Fruit fly (Drosophila melanogaster) whole organism, embryonic: ENCODE results near the gene Bro.

Experiments
- ATbp ChIP-seq: fragments of 200-800 bp; sonication (Bioruptor generic); optimal IDR thresholded peaks from 2 replicates; lab custom pipeline; 2017; ENCODE audit warnings: missing biosample characterization, mild to moderate bottlenecking, missing genetic modification characterization, missing genetic modification reagents
- B-H1 ChIP-seq: fragments of 200-800 bp; sonication (Bioruptor generic); IDR thresholded peaks from 3 replicates; pipeline ENCODE4 v1.3.6; 2022; ENCODE audit warnings: missing biosample characterization, missing genetic modification characterization
- Bdp1 ChIP-seq: fragments of 200-800 bp; sonication (Bioruptor generic); optimal IDR thresholded peaks from 3 replicates; lab custom pipeline; 2016; ENCODE audit warnings: missing biosample characterization, missing genetic modification characterization
- Blimp-1 ChIP-seq: fragments of 200-800 bp; sonication (Bioruptor generic); optimal IDR thresholded peaks from 3 replicates; lab custom pipeline; 2018; ENCODE audit warnings: missing biosample characterization, missing genetic modification characterization, mild to moderate bottlenecking, moderate library complexity, missing genetic modification reagents
- BtbVII ChIP-seq: fragments of 200-800 bp; sonication (Bioruptor generic); optimal IDR thresholded peaks from 3 replicates; lab custom pipeline; 2017; ENCODE audit warnings: missing biosample characterization, mild to moderate bottlenecking, missing genetic modification characterization
- Bteb2 ChIP-seq: fragments of 200-800 bp; sonication (Bioruptor generic); optimal IDR thresholded peaks from 2 replicates; lab custom pipeline; 2016; ENCODE audit warnings: missing biosample characterization, missing genetic modification characterization
- CG11696 ChIP-seq: fragments of 200-800 bp; sonication (Bioruptor generic); IDR thresholded peaks from 2 replicates; pipeline ENCODE4 v1.3.6; 2022; ENCODE audit warnings: missing biosample characterization, missing genetic modification characterization
- CG12155 ChIP-seq: fragments of 200-800 bp; sonication (Bioruptor generic); optimal IDR thresholded peaks from 3 replicates; lab custom pipeline; 2016; ENCODE audit warnings: missing biosample characterization, missing genetic modification characterization
- CG12299 ChIP-seq: fragments of 200-800 bp; sonication (Bioruptor generic); optimal IDR thresholded peaks from 2 replicates; lab custom pipeline; 2018; ENCODE audit warnings: missing biosample characterization, mild to moderate bottlenecking, missing genetic modification characterization
- CG1647 ChIP-seq: fragments of 200-800 bp; sonication (Bioruptor generic); optimal IDR thresholded peaks from 3 replicates; lab custom pipeline; 2016; ENCODE audit warnings: missing biosample characterization, missing genetic modification characterization
- CG16813 ChIP-seq: fragments of 200-800 bp; sonication (Bioruptor generic); IDR thresholded peaks from 3 replicates; pipeline ENCODE4 v1.3.6; 2022; ENCODE audit warnings: missing biosample characterization, missing genetic modification characterization; ENCODE audit not compliant: partially characterized antibody
- CG1832 ChIP-seq: fragments of 200-800 bp; sonication (Bioruptor generic); optimal IDR thresholded peaks from 2 replicates; lab custom pipeline; 2017; ENCODE audit warnings: missing biosample characterization, mild to moderate bottlenecking, missing genetic modification characterization, inconsistent platforms
- CG18476 ChIP-seq: fragments of 200-800 bp; sonication (Bioruptor generic); optimal IDR thresholded peaks from 2 replicates; lab custom pipeline; 2016; ENCODE audit warnings: missing biosample characterization, mild to moderate bottlenecking, missing genetic modification characterization
- CG3726 ChIP-seq: fragments of 200-800 bp; sonication (Bioruptor generic); IDR thresholded peaks from 3 replicates; pipeline ENCODE4, ENCODE4 v1.3.6; 2022; ENCODE audit warnings: missing biosample characterization, missing genetic modification characterization
- CG7745 ChIP-seq: fragments of 200-800 bp; sonication (Bioruptor generic); optimal IDR thresholded peaks from 2 replicates; lab custom pipeline; 2018; ENCODE audit warnings: missing biosample characterization, mild to moderate bottlenecking, missing genetic modification characterization, moderate library complexity
- CG7963 ChIP-seq: fragments of 200-800 bp; sonication (Bioruptor generic); IDR thresholded peaks from 3 replicates; pipeline ENCODE4 v1.3.6; 2022; ENCODE audit warnings: missing biosample characterization, missing genetic modification characterization; ENCODE audit not compliant: partially characterized antibody
- CG8478 ChIP-seq: fragments of >200 bp; optimal IDR thresholded peaks from 2 replicates; lab custom pipeline; 2018
- CG9932 ChIP-seq: fragments of 200-800 bp; sonication (Bioruptor generic); IDR thresholded peaks from 2 replicates; pipeline ENCODE4 v1.3.6; 2022; ENCODE audit warnings: missing biosample characterization, missing genetic modification characterization
- CHES-1-like ChIP-seq: fragments of 200-800 bp; sonication (Bioruptor generic); optimal IDR thresholded peaks from 2 replicates; lab custom pipeline; 2016; ENCODE audit warnings: missing biosample characterization, missing genetic modification characterization
- Doc2 ChIP-seq: fragments of 200-800 bp; sonication (Bioruptor generic); IDR thresholded peaks from 2 replicates; pipeline ENCODE4 v1.3.6; 2022; ENCODE audit warnings: missing biosample characterization, missing genetic modification characterization
- E2f1 ChIP-seq: fragments of 200-800 bp; sonication (Bioruptor generic); IDR thresholded peaks from 2 replicates; pipeline ENCODE4 v1.3.6; 2022; ENCODE audit warnings: missing biosample characterization, missing genetic modification characterization
- HHEX ChIP-seq: fragments of 200-800 bp; sonication (Bioruptor generic); optimal IDR thresholded peaks from 3 replicates; lab custom pipeline; 2017; ENCODE audit warnings: missing biosample characterization, mild to moderate bottlenecking, missing genetic modification characterization, missing genetic modification reagents
- Hsf ChIP-seq: fragments of 200-800 bp; sonication (Bioruptor generic); optimal IDR thresholded peaks from 3 replicates; lab custom pipeline; 2016; ENCODE audit warnings: missing biosample characterization, missing genetic modification characterization
- NC2β ChIP-seq: fragments of 200-800 bp; sonication (Bioruptor generic); optimal IDR thresholded peaks from 2 replicates; lab custom pipeline; 2016; ENCODE audit warnings: missing biosample characterization, missing genetic modification characterization
- NFAT ChIP-seq: fragments of 200-800 bp; sonication (Bioruptor generic); IDR thresholded peaks from 2 replicates; pipeline ENCODE4 v1.3.6; 2022; ENCODE audit warnings: missing biosample characterization, missing genetic modification characterization
- PHDP ChIP-seq: fragments of 200-800 bp; sonication (Bioruptor generic); optimal IDR thresholded peaks from 3 replicates; lab custom pipeline; 2018; ENCODE audit warnings: missing biosample characterization, mild to moderate bottlenecking, missing genetic modification characterization, moderate library complexity
- Poxn ChIP-seq: fragments of 200-800 bp; sonication (Bioruptor generic); IDR thresholded peaks from 2 replicates; pipeline ENCODE4 v1.3.6; 2022; ENCODE audit warnings: missing biosample characterization, missing genetic modification characterization
- Ravus ChIP-seq: fragments of 200-800 bp; sonication (Bioruptor generic); IDR thresholded peaks from 2 replicates; pipeline ENCODE4 v1.3.6; 2022; ENCODE audit warnings: missing biosample characterization, missing genetic modification characterization
- YL-1 ChIP-seq: fragments of 200-800 bp; sonication (Bioruptor generic); optimal IDR thresholded peaks from 3 replicates; lab custom pipeline; 2017; ENCODE audit warnings: missing biosample characterization, mild to moderate bottlenecking, missing genetic modification characterization
- ap ChIP-seq: fragments of 200-800 bp; sonication (Bioruptor generic); IDR thresholded peaks from 2 replicates; pipeline ENCODE4 v1.3.6; 2022; ENCODE audit warnings: missing biosample characterization, missing genetic modification characterization
- bsh ChIP-seq, 2 experiments: fragments of 200-800 bp; sonication (Bioruptor generic); optimal IDR thresholded peaks; 2 replicates each; lab custom pipeline; 2017 to 2018; ENCODE audit warnings: mild to moderate bottlenecking in 2 of 2, missing biosample characterization in 2 of 2, missing genetic modification characterization in 2 of 2, moderate library complexity in 1 of 2
- cato ChIP-seq: fragments of 200-800 bp; sonication (Bioruptor generic); optimal IDR thresholded peaks from 2 replicates; lab custom pipeline; 2016; ENCODE audit warnings: missing biosample characterization, missing genetic modification characterization, borderline replicate concordance
- chm ChIP-seq: fragments of 200-800 bp; sonication (Bioruptor generic); IDR thresholded peaks from 2 replicates; pipeline ENCODE4 v1.3.6; 2022; ENCODE audit warnings: missing biosample characterization, missing genetic modification characterization
- crc ChIP-seq: fragments of 200-800 bp; sonication (Bioruptor generic); optimal IDR thresholded peaks from 2 replicates; lab custom pipeline; 2016; ENCODE audit warnings: missing biosample characterization, missing genetic modification characterization
- dati ChIP-seq: fragments of 200-800 bp; sonication (Bioruptor generic); IDR thresholded peaks from 2 replicates; pipeline ENCODE4 v1.3.6; 2022; ENCODE audit warnings: missing biosample characterization, missing genetic modification characterization
- emc ChIP-seq: fragments of 200-800 bp; sonication (Bioruptor generic); optimal IDR thresholded peaks from 2 replicates; lab custom pipeline; 2016; ENCODE audit warnings: missing biosample characterization, missing genetic modification characterization
- eyg ChIP-seq: fragments of 200-800 bp; sonication (Bioruptor generic); optimal IDR thresholded peaks from 3 replicates; lab custom pipeline; 2016; ENCODE audit warnings: missing biosample characterization, missing genetic modification characterization
- gcm ChIP-seq: fragments of 200-800 bp; sonication (Bioruptor generic); optimal IDR thresholded peaks from 2 replicates; lab custom pipeline; 2019; ENCODE audit warnings: missing biosample characterization, mild to moderate bottlenecking, missing genetic modification characterization, moderate library complexity
- gcm2 ChIP-seq: fragments of 200-800 bp; sonication (Bioruptor generic); optimal IDR thresholded peaks from 2 replicates; lab custom pipeline; 2016; ENCODE audit warnings: missing biosample characterization, missing genetic modification characterization
- gsb ChIP-seq: fragments of 200-800 bp; sonication (Bioruptor generic); IDR thresholded peaks from 2 replicates; pipeline ENCODE4 v1.3.6; 2022; ENCODE audit warnings: missing biosample characterization, missing genetic modification characterization
- gsb-n ChIP-seq: fragments of 200-800 bp; sonication (Bioruptor generic); optimal IDR thresholded peaks from 3 replicates; lab custom pipeline; 2018; ENCODE audit warnings: missing biosample characterization, mild to moderate bottlenecking, missing genetic modification characterization
- gt ChIP-seq: fragments of 200-800 bp; sonication (Bioruptor generic); IDR thresholded peaks from 2 replicates; pipeline ENCODE4 v1.3.6; 2022; ENCODE audit warnings: missing biosample characterization, missing genetic modification characterization
- klu ChIP-seq: fragments of 200-800 bp; sonication (Bioruptor generic); IDR thresholded peaks from 2 replicates; pipeline ENCODE4 v1.3.6; 2022; ENCODE audit warnings: missing biosample characterization, missing genetic modification characterization
- mam ChIP-seq: fragments of 200-800 bp; sonication (Bioruptor generic); optimal IDR thresholded peaks from 3 replicates; lab custom pipeline; 2016; ENCODE audit warnings: missing biosample characterization, missing genetic modification characterization
- rib ChIP-seq: fragments of 200-800 bp; sonication (Bioruptor generic); IDR thresholded peaks from 2 replicates; pipeline ENCODE4 v1.3.6; 2022; ENCODE audit warnings: missing biosample characterization, missing genetic modification characterization
- sc ChIP-seq, 3 experiments: fragments of >200 bp in 2 of 3; fragments of 200-800 bp in 1 of 3; sonication (Bioruptor generic) in 1 of 3; optimal IDR thresholded peaks; 2 replicates in 2 of 3; 3 replicates in 1 of 3; lab custom pipeline; 2017; ENCODE audit warnings: mild to moderate bottlenecking in 1 of 3, missing biosample characterization in 1 of 3, missing genetic modification characterization in 1 of 3, missing genetic modification reagents in 1 of 3
- sim ChIP-seq: fragments of 200-800 bp; sonication (Bioruptor generic); IDR thresholded peaks from 2 replicates; pipeline ENCODE4 v1.3.6; 2022; ENCODE audit warnings: missing biosample characterization, missing genetic modification characterization
- trh ChIP-seq: fragments of 200-800 bp; sonication (Bioruptor generic); optimal IDR thresholded peaks from 2 replicates; lab custom pipeline; 2016; ENCODE audit warnings: missing biosample characterization, missing genetic modification characterization
- tup ChIP-seq: fragments of 200-800 bp; sonication (Bioruptor generic); optimal IDR thresholded peaks from 2 replicates; lab custom pipeline; 2016; ENCODE audit warnings: missing biosample characterization, mild to moderate bottlenecking, missing genetic modification characterization, moderate library complexity
- wek ChIP-seq: fragments of 200-800 bp; sonication (Bioruptor generic); optimal IDR thresholded peaks from 3 replicates; lab custom pipeline; 2018; ENCODE audit warnings: missing biosample characterization, mild to moderate bottlenecking, missing genetic modification characterization, moderate library complexity

Bro gene

DNA sequence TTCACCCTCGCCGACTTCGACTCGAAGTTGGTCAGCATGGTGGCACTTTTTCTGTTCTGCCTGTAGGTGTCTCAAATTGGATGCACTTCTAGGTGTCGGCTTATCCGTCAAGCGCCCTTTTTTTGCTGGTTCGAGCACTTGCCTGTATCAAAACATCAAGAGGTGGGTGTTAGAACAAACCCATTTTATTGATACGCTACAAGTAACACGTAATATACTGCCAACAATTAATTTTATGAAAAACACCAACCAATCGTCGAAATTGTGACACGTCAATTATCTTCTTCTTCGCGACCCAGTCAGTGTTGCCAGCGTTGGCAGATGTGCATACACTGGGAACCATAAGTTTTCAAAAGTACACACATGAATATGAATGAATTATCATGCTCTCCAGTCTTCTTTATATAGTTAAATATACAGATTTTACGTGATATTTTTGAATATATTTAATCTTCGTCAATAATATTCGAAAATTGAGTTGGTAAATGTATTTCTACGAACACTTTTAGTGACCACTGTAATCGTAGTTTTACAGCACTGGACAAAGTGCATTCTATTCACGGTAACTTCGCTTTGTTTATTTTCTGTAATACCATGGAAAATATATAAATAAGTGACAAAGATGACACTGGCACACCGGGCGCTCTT lies 2.6 kb upstream of the Bro start, which contains the start of the genes alphaCOP and CG13919 (continued):
- TF ChIP-seq Bteb2 (peak; percentile 94), tup (GFP tag; lab: Kevin White, UChicago) (peak; percentile 88), gcm (GFP tag; lab: Kevin White, UChicago) (peak; percentile 96), HHEX (GFP tag; lab: Kevin White, UChicago) (peak; percentile 94), Poxn (GFP tag; lab: Robert Waterston, UW) (peak; percentile 92), CG8478 (no peak), cato (peak; percentile 94), CG7745 (tag; lab: Kevin White, UChicago) (peak; percentile 74), bsh (GFP tag; optimal IDR thresholded peaks at IDR 0.05; lab: Kevin White, UChicago) (peak; percentile 86 to 98), crc (GFP tag; lab: Kevin White, UChicago) (peak; percentile 85), CG11696 (GFP tag; lab: Robert Waterston, UW) (peak; percentile 88), Blimp-1 (peak; percentile 88), CG3726 (GFP tag; lab: Robert Waterston, UW) (peak; percentile 93), CG18476 (GFP tag; lab: Kevin White, UChicago) (peak; percentile 95), CG12299 (peak; percentile 92), wek (GFP tag; lab: Kevin White, UChicago) (peak; percentile 70), PHDP (peak; percentile 97), rib (GFP tag; lab: Robert Waterston, UW) (peak; percentile 97), E2f1 (GFP tag; lab: Robert Waterston, UW) (peak; percentile 96), CG7963 (GFP tag; lab: Robert Waterston, UW) (no peak), dati (peak; percentile 88), ATbp (GFP tag; lab: Kevin White, UChicago) (peak; percentile 93), klu (GFP tag; lab: Robert Waterston, UW) (peak; percentile 89), NC2β (GFP tag; lab: Kevin White, UChicago) (peak; percentile 88), chm (GFP tag; lab: Robert Waterston, UW) (peak; percentile 98), trh (GFP tag; lab: Kevin White, UChicago) (peak; percentile 95), mam (GFP tag; lab: Kevin White, UChicago) (peak; percentile 95), CG16813 (GFP tag; lab: Robert Waterston, UW) (0 out of 3 replicates have a peak, but pooled peaks have one; percentile 9), Ravus (GFP tag; lab: Robert Waterston, UW) (peak; percentile 77), sc (optimal IDR thresholded peaks at IDR 0.05; lab: Kevin White, UChicago) (no peak), sc (GFP tag; optimal IDR thresholded peaks at IDR 0.05; lab: Kevin White, UChicago) (peak; percentile 95), sim (GFP tag; lab: Robert Waterston, UW) (peak; percentile 87), Bdp1 (peak; percentile 88), NFAT (GFP tag; lab: Robert Waterston, UW) (peak; percentile 96), gcm2 (GFP tag; lab: Kevin White, UChicago) (peak; percentile 90), B-H1 (GFP tag; lab: Robert Waterston, UW) (peak; percentile 97), CG12155 (peak; percentile 96), ap (GFP tag; lab: Robert Waterston, UW) (peak; percentile 97), Doc2 (peak; percentile 77), gsb (GFP tag; lab: Robert Waterston, UW) (peak; percentile 93), eyg (GFP tag; lab: Kevin White, UChicago) (peak; percentile 83), gsb-n (tag; lab: Kevin White, UChicago) (peak; percentile 97), Hsf (GFP tag; lab: Kevin White, UChicago) (peak; percentile 97), CHES-1-like (peak; percentile 91), CG1832 (no peak), CG1647 (GFP tag; lab: Kevin White, UChicago) (peak; percentile 96), CG9932 (GFP tag; lab: Robert Waterston, UW) (peak; percentile 99), BtbVII (GFP tag; lab: Kevin White, UChicago) (peak; percentile 92), emc (GFP tag; lab: Kevin White, UChicago) (peak; percentile 65), YL-1 (GFP tag; lab: Kevin White, UChicago) (peak; percentile 98), gt (GFP tag; lab: Robert Waterston, UW) (peak; percentile 85)
